Worm (Caenorhabditis elegans): ENCODE data around the gene uroc-1.

uroc-1 gene

DNA sequence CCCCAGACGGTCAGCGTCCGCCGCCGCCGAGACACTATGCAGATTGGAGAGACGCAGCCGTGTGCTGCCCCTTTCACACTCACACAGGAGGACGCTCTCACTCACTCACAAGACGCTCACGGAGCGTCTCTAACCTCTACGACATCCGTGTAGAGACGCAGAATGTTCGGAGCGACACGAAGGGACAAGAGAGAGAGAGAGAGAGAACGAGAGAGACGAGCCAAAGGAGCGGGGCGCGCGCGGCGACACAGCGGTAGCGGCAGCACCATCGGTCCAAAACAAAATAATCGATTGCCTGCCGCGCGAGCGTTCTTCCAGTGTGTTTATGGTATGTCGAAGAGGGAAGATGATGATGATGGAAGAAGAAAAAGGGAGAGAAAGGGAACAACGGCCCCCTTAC lies 50.2 kb downstream of the uroc-1 start:
- no peak; the same call in 1 of the 2 replicates for TF ChIP-seq ztf-23 (GFP tag; IDR thresholded peaks at IDR 0.05)
- TF ChIP-seq cog-1 (tag; optimal IDR thresholded peaks at IDR 0.05): peak; percentile 87
- no peak for TF ChIP-seq med-1 (GFP tag; optimal IDR thresholded peaks at IDR 0.05; ENCODE audit: insufficient read depth)
- TF ChIP-seq flt-1 (GFP tag; IDR thresholded peaks at IDR 0.05): peak; percentile 80; the same call in 1 of the 2 replicates
- TF ChIP-seq ref-1 (GFP tag; conservative IDR thresholded peaks at IDR 0.05): no peak
- TF ChIP-seq klf-2 (GFP tag; conservative IDR thresholded peaks at IDR 0.05): no peak
- TF ChIP-seq ztf-29 (GFP tag; IDR thresholded peaks at IDR 0.05): no peak; the same call in 1 of the 2 replicates
- peak; percentile 80 for TF ChIP-seq T22C8.4 (GFP tag; IDR thresholded peaks at IDR 0.05)
- TF ChIP-seq tab-1 (GFP tag; IDR thresholded peaks at IDR 0.05): no peak

DNA sequence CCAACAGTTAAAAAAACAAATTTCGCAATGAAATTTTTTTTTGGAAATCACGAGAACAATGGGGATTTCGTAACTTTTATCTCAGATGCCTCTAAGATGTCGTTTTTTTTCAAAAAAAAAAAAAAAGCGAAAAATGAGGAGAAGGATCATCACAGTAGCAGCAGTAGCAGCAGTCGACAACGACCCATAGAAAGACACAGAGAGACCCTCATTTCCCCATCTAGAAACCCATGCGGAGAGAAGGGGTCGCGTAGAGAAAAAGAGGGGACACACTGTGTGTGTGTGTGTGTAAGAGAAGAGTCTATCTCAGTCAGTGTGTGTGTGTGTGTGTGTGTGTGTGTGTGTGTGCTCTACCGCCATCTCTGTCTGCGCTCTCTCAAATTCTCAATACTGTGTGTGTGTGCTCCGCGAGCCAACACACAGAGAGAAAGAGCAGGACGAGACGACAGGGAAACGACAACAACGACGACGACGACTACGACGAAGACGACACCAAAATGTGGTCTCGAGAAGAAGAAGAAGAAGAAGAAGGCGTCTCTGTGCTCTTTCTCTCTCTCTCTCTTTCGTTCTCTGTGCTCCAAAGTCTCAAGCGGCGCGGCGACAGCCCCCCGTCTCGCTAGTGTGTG lies 51.0 kb downstream of the uroc-1 start:
- TF ChIP-seq klf-2 (GFP tag; conservative IDR thresholded peaks at IDR 0.05) (no peak), ztf-23 (GFP tag; IDR thresholded peaks at IDR 0.05) (0 out of 2 replicates have a peak, but pooled peaks have one; percentile 73), T22C8.4 (GFP tag; IDR thresholded peaks at IDR 0.05) (0 out of 2 replicates have a peak, but pooled peaks have one; percentile 16), tab-1 (GFP tag; IDR thresholded peaks at IDR 0.05) (no peak), cog-1 (tag; optimal IDR thresholded peaks at IDR 0.05) (peak; percentile 67), flt-1 (GFP tag; IDR thresholded peaks at IDR 0.05) (peak; percentile 71)

DNA sequence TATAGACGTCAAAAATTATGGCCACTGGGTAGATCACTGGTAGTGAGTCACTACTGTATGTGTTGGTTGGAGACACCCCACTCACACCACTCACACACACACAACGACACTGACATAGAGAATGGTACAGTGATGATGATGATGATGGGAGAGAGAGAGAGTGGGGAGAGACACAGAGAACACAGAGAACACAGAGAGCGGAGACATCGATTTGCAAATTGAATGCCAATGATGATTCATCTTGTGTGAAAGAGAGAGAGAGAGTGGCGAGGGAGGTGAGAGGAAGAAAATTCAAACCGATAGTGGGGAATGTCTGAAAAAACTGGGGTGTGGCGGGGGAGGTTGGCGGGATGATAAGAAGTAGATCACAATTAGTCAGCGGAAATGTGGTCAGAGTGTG lies 52.6 kb downstream of the uroc-1 start:
- TF ChIP-seq T22C8.4 (GFP tag; IDR thresholded peaks at IDR 0.05) (0 out of 2 replicates have a peak, but pooled peaks have one; percentile 17), ref-1 (GFP tag; conservative IDR thresholded peaks at IDR 0.05) (no peak), flt-1 (GFP tag; IDR thresholded peaks at IDR 0.05) (no peak), tab-1 (GFP tag; IDR thresholded peaks at IDR 0.05) (0 out of 2 replicates have a peak, but pooled peaks have one; percentile 23)

DNA sequence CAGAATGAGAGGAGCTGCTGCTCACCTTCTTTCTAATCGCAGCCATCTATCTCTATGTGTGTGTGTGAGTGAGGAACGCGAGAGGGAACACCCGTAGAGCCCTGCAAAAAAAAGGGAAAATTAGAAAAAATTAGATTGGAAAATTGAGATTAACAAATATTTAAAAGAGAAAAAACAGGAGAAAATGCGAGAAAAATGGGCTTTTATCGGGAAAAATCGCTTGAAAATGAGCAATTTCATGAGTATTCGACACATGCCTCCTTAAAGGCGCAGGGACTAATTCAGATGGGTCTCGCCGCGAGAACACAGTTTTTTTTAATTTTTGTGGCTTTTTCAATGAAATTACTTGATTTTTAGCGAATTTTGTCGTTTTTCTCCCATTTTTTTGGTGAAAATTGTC lies 53.6 kb downstream of the uroc-1 start, which contains the start of gene rho-1:
rho-1 (minus strand) TSS at position 101 of the 400 bp plus-strand sequence.
- TF ChIP-seq med-1 (GFP tag; optimal IDR thresholded peaks at IDR 0.05; ENCODE audit: insufficient read depth): no peak
- TF ChIP-seq ztf-23 (GFP tag; IDR thresholded peaks at IDR 0.05): no peak
- TF ChIP-seq flt-1 (GFP tag; IDR thresholded peaks at IDR 0.05): no peak
- no peak for TF ChIP-seq ztf-29 (GFP tag; IDR thresholded peaks at IDR 0.05)
- TF ChIP-seq klf-2 (GFP tag; conservative IDR thresholded peaks at IDR 0.05): no peak
- no peak for TF ChIP-seq ref-1 (GFP tag; conservative IDR thresholded peaks at IDR 0.05)
- TF ChIP-seq T22C8.4 (GFP tag; IDR thresholded peaks at IDR 0.05): no peak
- TF ChIP-seq cog-1 (tag; optimal IDR thresholded peaks at IDR 0.05): no peak
- no peak for TF ChIP-seq tab-1 (GFP tag; IDR thresholded peaks at IDR 0.05)
